Worm (Caenorhabditis elegans): ENCODE results near the gene srsx-39.

- TF ChIP-seq ama-1 (optimal IDR thresholded peaks at IDR 0.05): no peak
- no peak for TF ChIP-seq ets-7 (tag; optimal IDR thresholded peaks at IDR 0.05)
- no peak for TF ChIP-seq ceh-13 (GFP tag; optimal IDR thresholded peaks at IDR 0.05)
- TF ChIP-seq hmbx-1 (tag; optimal IDR thresholded peaks at IDR 0.05): no peak
These were observed 39.9 kb downstream of the srsx-39 start, which contains the start of gene sri-25 for ce11 chrV:15216705-15217104.

Measured in whole organism, early embryonic.